Worm (Caenorhabditis elegans) whole organism, mixed stage, embryonic: ENCODE results near the gene agl-1.

Source experiments
- M03D4.4 ChIP-seq: sonication (generic microtip); optimal IDR thresholded peaks from 2 replicates; lab custom pipeline; 2017; ENCODE audit warnings: mild to moderate bottlenecking, missing genetic modification characterization, missing compliant biosample characterization
- bed-3 ChIP-seq: fragments of 200-800 bp; sonication (Bioruptor generic); optimal IDR thresholded peaks from 3 replicates; lab custom pipeline; 2018; ENCODE audit warnings: mild to moderate bottlenecking, missing genetic modification characterization, moderate library complexity, missing compliant biosample characterization
- blmp-1 ChIP-seq: fragments of 150-350 bp; optimal IDR thresholded peaks from 2 replicates; lab custom pipeline; 2014; ENCODE audit warnings: missing biosample characterization, missing genetic modification characterization
- ceh-39 ChIP-seq: fragments of 150-350 bp; optimal IDR thresholded peaks from 2 replicates; lab custom pipeline; 2014; ENCODE audit warnings: missing biosample characterization, missing genetic modification characterization
- ceh-43 ChIP-seq: fragments of 200-800 bp; sonication (Bioruptor generic); optimal IDR thresholded peaks from 2 replicates; lab custom pipeline; 2018; ENCODE audit warnings: mild to moderate bottlenecking, missing genetic modification characterization, moderate library complexity, missing compliant biosample characterization
- ceh-83 ChIP-seq: fragments of 200-800 bp; sonication (Bioruptor generic); optimal IDR thresholded peaks from 2 replicates; lab custom pipeline; 2018; ENCODE audit warnings: mild to moderate bottlenecking, missing genetic modification characterization, missing compliant biosample characterization
- ces-1 ChIP-seq: fragments of 150-350 bp; optimal IDR thresholded peaks from 2 replicates; lab custom pipeline; 2014; ENCODE audit warnings: missing biosample characterization, missing genetic modification reagents, missing genetic modification characterization
- cnd-1 ChIP-seq: fragments of 200-800 bp; sonication (Bioruptor generic); optimal IDR thresholded peaks from 2 replicates; lab custom pipeline; 2018; ENCODE audit warnings: mild to moderate bottlenecking, missing genetic modification characterization, missing compliant biosample characterization
- drap-1 ChIP-seq: fragments of 200-800 bp; sonication (Bioruptor generic); optimal IDR thresholded peaks from 3 replicates; lab custom pipeline; 2018; ENCODE audit warnings: mild to moderate bottlenecking, missing genetic modification characterization, missing compliant biosample characterization
- elt-1 ChIP-seq: sonication (generic microtip); optimal IDR thresholded peaks from 2 replicates; lab custom pipeline; 2017; ENCODE audit warnings: missing genetic modification characterization, mild to moderate bottlenecking, missing compliant biosample characterization, antibody characterized with exemption, moderate library complexity, borderline replicate concordance; ENCODE audit not compliant: insufficient read depth
- elt-3 ChIP-seq: fragments of 150-350 bp; optimal IDR thresholded peaks from 2 replicates; lab custom pipeline; 2014; ENCODE audit warnings: missing biosample characterization, missing genetic modification characterization
- flh-1 ChIP-seq: fragments of 200-800 bp; sonication (Bioruptor generic); optimal IDR thresholded peaks from 2 replicates; lab custom pipeline; 2018; ENCODE audit warnings: mild to moderate bottlenecking, missing genetic modification characterization, moderate library complexity, missing compliant biosample characterization
- ham-2 ChIP-seq: fragments of 200-800 bp; sonication (Bioruptor generic); optimal IDR thresholded peaks from 2 replicates; lab custom pipeline; 2018; ENCODE audit warnings: mild to moderate bottlenecking, missing genetic modification characterization, missing compliant biosample characterization
- hlh-1 ChIP-seq: fragments of 150-350 bp; optimal IDR thresholded peaks from 2 replicates; lab custom pipeline; 2014; ENCODE audit warnings: missing biosample characterization, missing genetic modification reagents, missing genetic modification characterization
- lin-13 ChIP-seq: fragments of 150-350 bp; optimal IDR thresholded peaks from 2 replicates; lab custom pipeline; 2014; ENCODE audit warnings: missing biosample characterization, missing genetic modification characterization
- lin-32 ChIP-seq: fragments of 200-800 bp; sonication (Bioruptor generic); optimal IDR thresholded peaks from 2 replicates; lab custom pipeline; 2018; ENCODE audit warnings: mild to moderate bottlenecking, missing genetic modification characterization, missing compliant biosample characterization
- lsy-2 ChIP-seq: fragments of 150-350 bp; optimal IDR thresholded peaks from 2 replicates; lab custom pipeline; 2014; ENCODE audit warnings: missing biosample characterization, missing genetic modification characterization
- mab-5 ChIP-seq: fragments of 150-350 bp; optimal IDR thresholded peaks from 2 replicates; lab custom pipeline; 2014; ENCODE audit warnings: missing biosample characterization, missing genetic modification characterization
- mep-1 ChIP-seq: fragments of 150-350 bp; optimal IDR thresholded peaks from 2 replicates; lab custom pipeline; 2017; ENCODE audit warnings: missing biosample characterization, missing genetic modification reagents, missing genetic modification characterization, inconsistent platforms
- mls-2 ChIP-seq: sonication (generic microtip); optimal IDR thresholded peaks from 2 replicates; lab custom pipeline; 2016; ENCODE audit warnings: mild to moderate bottlenecking, missing genetic modification characterization, moderate library complexity, missing compliant biosample characterization
- nhr-12 ChIP-seq: fragments of 150-350 bp; optimal IDR thresholded peaks from 2 replicates; lab custom pipeline; 2014; ENCODE audit warnings: missing biosample characterization, missing genetic modification characterization
- nhr-2 ChIP-seq: fragments of 150-350 bp; optimal IDR thresholded peaks from 2 replicates; lab custom pipeline; 2014; ENCODE audit warnings: missing biosample characterization, missing genetic modification characterization
- nhr-237 ChIP-seq: fragments of 150-350 bp; optimal IDR thresholded peaks from 2 replicates; lab custom pipeline; 2014; ENCODE audit warnings: missing biosample characterization, missing genetic modification characterization
- nhr-28 ChIP-seq: fragments of 150-350 bp; optimal IDR thresholded peaks from 2 replicates; lab custom pipeline; 2014; ENCODE audit warnings: missing biosample characterization, missing genetic modification characterization
- nhr-76 ChIP-seq: sonication (generic microtip); optimal IDR thresholded peaks from 2 replicates; lab custom pipeline; 2017; ENCODE audit warnings: missing biosample characterization, missing genetic modification characterization
- pha-4 ChIP-seq: fragments of 150-350 bp; optimal IDR thresholded peaks from 2 replicates; lab custom pipeline; 2018; ENCODE audit warnings: missing biosample characterization, missing genetic modification reagents, missing genetic modification characterization
- sem-2 ChIP-seq: fragments of 200-800 bp; sonication (Bioruptor generic); optimal IDR thresholded peaks from 2 replicates; lab custom pipeline; 2018; ENCODE audit warnings: mild to moderate bottlenecking, missing genetic modification characterization, missing compliant biosample characterization
- snpc-4 ChIP-seq: fragments of 150-350 bp; optimal IDR thresholded peaks from 2 replicates; lab custom pipeline; 2014; ENCODE audit warnings: missing biosample characterization, missing genetic modification characterization
- sptf-1 ChIP-seq: sonication (generic microtip); optimal IDR thresholded peaks from 2 replicates; lab custom pipeline; 2017; ENCODE audit warnings: mild to moderate bottlenecking, missing genetic modification characterization, moderate library complexity, missing compliant biosample characterization
- tbx-8 ChIP-seq: fragments of 200-800 bp; sonication (Bioruptor generic); optimal IDR thresholded peaks from 2 replicates; lab custom pipeline; 2018; ENCODE audit warnings: mild to moderate bottlenecking, missing genetic modification characterization, moderate library complexity, missing compliant biosample characterization
- unc-120 ChIP-seq: sonication (generic microtip); optimal IDR thresholded peaks from 2 replicates; lab custom pipeline; 2017; ENCODE audit warnings: missing genetic modification characterization, missing compliant biosample characterization; ENCODE audit not compliant: poor library complexity, severe bottlenecking
- unc-39 ChIP-seq: fragments of 150-350 bp; optimal IDR thresholded peaks from 2 replicates; lab custom pipeline; 2014; ENCODE audit warnings: missing biosample characterization, missing genetic modification characterization
- unc-62 ChIP-seq: fragments of 150-350 bp; optimal IDR thresholded peaks from 2 replicates; lab custom pipeline; 2014; ENCODE audit warnings: missing biosample characterization, missing genetic modification reagents, missing genetic modification characterization
- zip-8 ChIP-seq: fragments of 150-350 bp; optimal IDR thresholded peaks from 2 replicates; lab custom pipeline; 2014; ENCODE audit warnings: missing biosample characterization, missing genetic modification characterization
- ztf-11 ChIP-seq: fragments of 150-350 bp; optimal IDR thresholded peaks from 2 replicates; lab custom pipeline; 2014; ENCODE audit warnings: missing biosample characterization, missing genetic modification characterization

Gene agl-1

DNA sequence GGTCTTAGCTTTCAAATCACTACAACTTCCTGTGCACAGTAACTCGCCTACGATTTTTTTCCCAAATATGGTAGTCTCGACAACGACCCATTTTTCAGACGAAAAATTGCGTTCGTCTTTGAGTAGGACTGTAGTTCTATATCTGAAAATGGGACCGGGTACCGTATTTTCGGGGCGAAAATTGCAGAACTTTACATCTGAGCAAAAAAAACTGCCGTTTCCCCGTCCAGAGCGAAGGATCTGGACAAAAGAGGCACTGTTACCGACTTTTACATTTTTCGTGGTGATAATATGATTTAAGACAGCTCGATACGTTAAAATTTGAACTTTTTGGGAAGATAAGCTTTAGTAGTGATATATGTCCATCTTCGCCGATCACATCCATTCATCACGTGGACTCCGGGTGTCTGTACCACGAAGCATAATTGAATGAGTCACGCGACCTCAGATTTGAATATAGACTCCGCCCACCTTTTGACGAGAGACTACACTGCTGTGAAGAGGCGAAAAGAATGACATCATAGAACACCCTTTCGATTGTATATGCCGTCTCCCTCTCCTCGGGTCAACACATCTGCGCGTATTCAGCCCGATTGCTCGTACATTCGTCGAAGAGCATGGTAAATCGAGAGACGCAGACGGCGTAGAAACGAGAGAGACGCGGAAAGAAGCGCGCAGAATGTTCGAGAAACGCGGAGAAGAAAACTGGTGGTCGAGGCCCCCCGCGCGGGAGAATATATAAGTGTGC is 47.0 kb upstream of the agl-1 start:
- TF ChIP-seq unc-62 (peak; percentile 84), nhr-12 (tag; lab: Kevin White, UChicago) (no peak), tbx-8 (no peak), cnd-1 (peak; percentile 71), zip-8 (tag; lab: Kevin White, UChicago) (no peak), sptf-1 (tag; lab: Kevin White, UChicago) (peak; percentile 73), ces-1 (GFP tag; lab: Kevin White, UChicago) (peak; percentile 78), flh-1 (GFP tag; lab: Kevin White, UChicago) (no peak), elt-3 (tag; lab: Kevin White, UChicago) (peak; percentile 85), ztf-11 (tag; lab: Kevin White, UChicago) (peak; percentile 87), ham-2 (GFP tag; lab: Kevin White, UChicago) (peak; percentile 87), M03D4.4 (tag; lab: Kevin White, UChicago) (peak; percentile 38), unc-120 (tag; lab: Kevin White, UChicago) (peak; percentile 52), nhr-237 (tag; lab: Kevin White, UChicago) (peak; percentile 78), mls-2 (tag; lab: Kevin White, UChicago) (peak; percentile 90), sem-2 (GFP tag; lab: Kevin White, UChicago) (no peak), elt-1 (tag; lab: Kevin White, UChicago) (no peak), nhr-28 (no peak), nhr-2 (tag; lab: Kevin White, UChicago) (peak; percentile 36), drap-1 (peak; percentile 44), ceh-43 (GFP tag; lab: Kevin White, UChicago) (peak; percentile 53), unc-39 (peak; percentile 65), pha-4 (peak; percentile 94), snpc-4 (tag; lab: Kevin White, UChicago) (no peak), mab-5 (no peak), lin-13 (peak; percentile 92), bed-3 (GFP tag; lab: Kevin White, UChicago) (no peak), blmp-1 (tag; lab: Kevin White, UChicago) (peak; percentile 63), ceh-39 (tag; lab: Kevin White, UChicago) (peak; percentile 93), lsy-2 (tag; lab: Kevin White, UChicago) (peak; percentile 73), hlh-1 (tag; lab: Kevin White, UChicago) (peak; percentile 27), lin-32 (peak; percentile 34), nhr-76 (tag; lab: Kevin White, UChicago) (no peak), mep-1 (peak; percentile 49), ceh-83 (GFP tag; lab: Kevin White, UChicago) (no peak)

DNA sequence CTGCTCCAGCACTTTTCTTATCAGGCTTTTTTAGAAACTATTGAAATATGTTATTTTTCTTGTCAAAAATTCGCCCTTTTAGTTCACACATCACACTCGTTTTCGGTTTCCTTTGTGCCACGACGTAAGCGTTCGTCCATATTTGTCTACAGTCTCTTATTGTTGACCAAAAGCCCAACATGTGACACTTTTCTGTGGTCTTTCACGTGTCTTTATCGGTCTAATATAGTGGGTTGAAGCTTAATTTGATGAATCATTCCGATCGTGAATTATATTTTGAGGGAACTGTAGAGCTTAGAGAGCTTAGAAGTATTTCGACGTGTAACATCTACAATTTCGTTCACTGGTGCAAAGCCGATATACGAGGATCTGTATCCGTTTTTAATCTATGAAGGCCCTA is 46.4 kb upstream of the agl-1 start:
- TF ChIP-seq M03D4.4 (tag; lab: Kevin White, UChicago) (no peak), pha-4 (peak; percentile 31), sem-2 (GFP tag; lab: Kevin White, UChicago) (no peak), mab-5 (no peak), cnd-1 (no peak), unc-39 (no peak), nhr-2 (tag; lab: Kevin White, UChicago) (no peak), hlh-1 (tag; lab: Kevin White, UChicago) (peak; percentile 18), ztf-11 (tag; lab: Kevin White, UChicago) (no peak), ces-1 (GFP tag; lab: Kevin White, UChicago) (no peak), elt-1 (tag; lab: Kevin White, UChicago) (no peak), mep-1 (no peak)

ce11 chrII:14401098-14401497 is 43.2 kb upstream of the agl-1 start:
- no peak for TF ChIP-seq lin-13
- TF ChIP-seq nhr-28 = no peak
- no peak for TF ChIP-seq lin-32
- no peak for TF ChIP-seq drap-1
- TF ChIP-seq ceh-39 (tag; lab: Kevin White, UChicago) = no peak
- no peak for TF ChIP-seq unc-120 (tag; lab: Kevin White, UChicago)
- no peak for TF ChIP-seq nhr-76 (tag; lab: Kevin White, UChicago)
- TF ChIP-seq tbx-8 = no peak
